Fruit fly (Drosophila melanogaster): ENCODE measurements around the gene gzl.
A peak's percentile ranks its signal among the peaks of the same experiment; 100 is the strongest.

Gene gzl

dm6 chr3R:6402522-6403171 is 19.9 kb downstream of the gzl start (continued):
- TF ChIP-seq CG1529 (GFP tag; optimal IDR thresholded peaks at IDR 0.05), result no peak
- peak; percentile 62 for TF ChIP-seq Med (GFP tag)
- no peak for TF ChIP-seq CG30431 (GFP tag; optimal IDR thresholded peaks at IDR 0.05)
- no peak for TF ChIP-seq CG4404 (GFP tag; IDR thresholded peaks at IDR 0.05)
- no peak for TF ChIP-seq sob (GFP tag; IDR thresholded peaks at IDR 0.05)
- no peak for TF ChIP-seq sim (GFP tag; IDR thresholded peaks at IDR 0.05)
- no peak for TF ChIP-seq Mad (GFP tag; optimal IDR thresholded peaks at IDR 0.05)
- no peak for TF ChIP-seq Opbp (GFP tag; IDR thresholded peaks at IDR 0.05; ENCODE audit: partially characterized antibody)
- TF ChIP-seq Dad (GFP tag; optimal IDR thresholded peaks at IDR 0.05), result no peak
- TF ChIP-seq trem (tag; optimal IDR thresholded peaks at IDR 0.05), result no peak
- no peak for TF ChIP-seq Fer1 (GFP tag; optimal IDR thresholded peaks at IDR 0.05)

- TF ChIP-seq Deaf1 (tag; optimal IDR thresholded peaks at IDR 0.05), result peak; percentile 24
- peak; percentile 57 for TF ChIP-seq sd (tag; optimal IDR thresholded peaks at IDR 0.05)
- peak; percentile 2 for TF ChIP-seq CG13894 (tag; optimal IDR thresholded peaks at IDR 0.05)
- TF ChIP-seq CG10274 (GFP tag; optimal IDR thresholded peaks at IDR 0.05), result no peak
- peak; percentile 30 for TF ChIP-seq mirr (GFP tag; optimal IDR thresholded peaks at IDR 0.05)
- peak; percentile 83 for TF ChIP-seq CG12769 (tag; optimal IDR thresholded peaks at IDR 0.05)
- TF ChIP-seq exex (tag; optimal IDR thresholded peaks at IDR 0.05), result peak; percentile 74
- TF ChIP-seq prd (optimal IDR thresholded peaks at IDR 0.05), result no peak
- no peak for TF ChIP-seq prd (GFP tag; IDR thresholded peaks at IDR 0.05)
- no peak for TF ChIP-seq dmrt99B (tag; optimal IDR thresholded peaks at IDR 0.05)
- no peak for TF ChIP-seq Hr78 (GFP tag; optimal IDR thresholded peaks at IDR 0.05)
- TF ChIP-seq mld (GFP tag; IDR thresholded peaks at IDR 0.05; ENCODE audit: partially characterized antibody), result no peak
- no peak for TF ChIP-seq corto (GFP tag; optimal IDR thresholded peaks at IDR 0.05)
- TF ChIP-seq cwo (GFP tag; optimal IDR thresholded peaks at IDR 0.05), result no peak
- TF ChIP-seq CG8290 (GFP tag; optimal IDR thresholded peaks at IDR 0.05), result no peak
- peak in 1 of 2 experiments; percentile 8 for TF ChIP-seq CG8290 (tag; optimal IDR thresholded peaks at IDR 0.05)
- TF ChIP-seq H15 (GFP tag; IDR thresholded peaks at IDR 0.05), result no peak
Measured at dm6 chr3R:6403674-6404073, 21.0 kb downstream of the gzl start.

DNA sequence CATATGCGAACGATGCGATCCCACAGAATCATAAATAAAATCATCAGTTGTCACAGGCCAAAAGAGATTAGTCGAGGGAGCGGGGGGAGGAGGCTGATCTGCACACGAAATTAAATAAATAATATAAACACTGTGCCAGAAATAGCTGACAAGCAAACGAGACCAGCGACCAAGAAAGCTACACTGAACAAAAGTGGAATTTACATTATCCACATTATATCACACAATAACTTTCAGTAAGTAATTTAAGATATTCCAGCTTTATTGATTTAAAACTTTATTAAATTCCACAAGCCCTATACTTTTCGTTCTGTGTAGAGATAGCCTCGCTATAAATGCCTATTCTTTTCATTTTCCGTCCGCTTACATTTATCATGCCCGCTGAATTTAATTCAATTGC is 21.5 kb downstream of the gzl start:
- TF ChIP-seq CG8924 (tag; optimal IDR thresholded peaks at IDR 0.05) (peak; percentile 83), fu2 (GFP tag; optimal IDR thresholded peaks at IDR 0.05) (peak; percentile 42), Hr78 (GFP tag; optimal IDR thresholded peaks at IDR 0.05) (peak in 1 of 2 experiments; percentile 33), CG34422 (GFP tag; IDR thresholded peaks at IDR 0.05) (no peak; the same call in none of the 3 replicates), CG13123 (GFP tag; optimal IDR thresholded peaks at IDR 0.05) (peak; percentile 50), lbe (GFP tag; optimal IDR thresholded peaks at IDR 0.05) (peak; percentile 52), HmgD (GFP tag; optimal IDR thresholded peaks at IDR 0.05) (no peak), Nf-YB (GFP tag; optimal IDR thresholded peaks at IDR 0.05) (peak; percentile 46), CG30431 (GFP tag; optimal IDR thresholded peaks at IDR 0.05) (peak; percentile 49), btn (GFP tag; optimal IDR thresholded peaks at IDR 0.05) (peak; percentile 29), lmd (GFP tag; IDR thresholded peaks at IDR 0.05) (peak; percentile 88), Ets97D (GFP tag; optimal IDR thresholded peaks at IDR 0.05) (peak; percentile 49), CG12071 (GFP tag; optimal IDR thresholded peaks at IDR 0.05) (peak; percentile 57), rib (GFP tag; IDR thresholded peaks at IDR 0.05) (no peak; the same call in 1 of the 2 replicates), hb (GFP tag; IDR thresholded peaks at IDR 0.05; ENCODE audit: partially characterized antibody) (no peak), kah (GFP tag; optimal IDR thresholded peaks at IDR 0.05) (peak; percentile 3), en (GFP tag; optimal IDR thresholded peaks at IDR 0.05) (peak; percentile 40), tap (tag; optimal IDR thresholded peaks at IDR 0.05) (peak; percentile 70), pb (GFP tag; optimal IDR thresholded peaks at IDR 0.05) (peak; percentile 29), ind (GFP tag; optimal IDR thresholded peaks at IDR 0.05) (peak; percentile 76), CG14441 (GFP tag; IDR thresholded peaks at IDR 0.05) (peak; percentile 86; the same call in 1 of the 2 replicates), seq (GFP tag; IDR thresholded peaks at IDR 0.05) (peak; percentile 88), dmrt99B (tag; optimal IDR thresholded peaks at IDR 0.05) (peak; percentile 87), CrebB (tag; optimal IDR thresholded peaks at IDR 0.05) (no peak)
